Fruit fly (Drosophila melanogaster) S2 (cell line): ENCODE results near the gene CG34268.

ENCODE experiments used
- CG8478 ChIP-seq: fragments of >200 bp; optimal IDR thresholded peaks from 2 replicates; lab custom pipeline; 2018
- CTCF ChIP-seq, 2 experiments: fragments of >200 bp; optimal IDR thresholded peaks; 2 replicates each; lab custom pipeline; 2018

The CG34268 gene

dm6 chr3L:539383-540088, 38.8 kb downstream of the CG34268 start:
- TF ChIP-seq CTCF (optimal IDR thresholded peaks at IDR 0.05; lab: Kevin White, UChicago) (no peak), CG8478 (no peak)

dm6 chr3L:540089-540407, 39.3 kb downstream of the CG34268 start:
- TF ChIP-seq CTCF (optimal IDR thresholded peaks at IDR 0.05; lab: Kevin White, UChicago) (no peak), CG8478 (no peak)

DNA sequence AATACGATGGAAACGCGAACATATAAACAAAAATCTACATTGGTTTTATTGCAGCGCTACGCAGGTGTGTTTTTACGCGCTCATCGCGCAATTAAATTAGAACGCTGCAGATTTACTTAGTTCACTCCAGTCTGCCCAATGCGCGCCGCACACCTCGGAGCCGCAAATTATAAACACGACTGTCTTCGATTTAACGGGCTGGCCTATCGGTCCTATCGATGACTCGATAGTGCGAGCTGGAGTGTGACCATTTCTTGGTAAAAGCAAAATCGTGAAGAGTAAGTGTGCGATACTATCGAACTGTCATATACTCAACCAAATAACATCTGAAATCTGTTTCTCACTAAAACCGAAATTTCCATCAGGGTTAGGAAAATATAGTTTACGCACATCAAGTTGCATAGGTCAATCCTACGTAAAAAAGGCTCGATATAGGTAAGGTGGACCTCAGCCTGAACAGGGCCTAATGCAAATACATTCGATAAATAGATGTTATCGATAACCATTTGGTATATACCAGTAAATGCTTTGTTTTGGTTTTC, 39.7 kb downstream of the CG34268 start, which contains the start of the genes klar and BORCS6:
Gene klar, minus strand, starts transcription at position 183 of the 542 bp plus-strand sequence.
Gene BORCS6, plus strand, starts transcription at position 420 of the 542 bp plus-strand sequence.
- peak; percentile 20 to 55 for TF ChIP-seq CTCF (optimal IDR thresholded peaks at IDR 0.05; lab: Kevin White, UChicago)
- TF ChIP-seq CG8478: no peak

dm6 chr3L:542863-543635, 42.3 kb downstream of the CG34268 start, which contains the start of the genes Cypl and Hipk:
TSS of gene Cypl (minus strand) at chr3L:542931.
TSS of gene Hipk (plus strand) at chr3L:543060.
- TF ChIP-seq CG8478 (no peak), CTCF (optimal IDR thresholded peaks at IDR 0.05; lab: Kevin White, UChicago) (peak in 1 of 2 experiments; percentile 5)

DNA sequence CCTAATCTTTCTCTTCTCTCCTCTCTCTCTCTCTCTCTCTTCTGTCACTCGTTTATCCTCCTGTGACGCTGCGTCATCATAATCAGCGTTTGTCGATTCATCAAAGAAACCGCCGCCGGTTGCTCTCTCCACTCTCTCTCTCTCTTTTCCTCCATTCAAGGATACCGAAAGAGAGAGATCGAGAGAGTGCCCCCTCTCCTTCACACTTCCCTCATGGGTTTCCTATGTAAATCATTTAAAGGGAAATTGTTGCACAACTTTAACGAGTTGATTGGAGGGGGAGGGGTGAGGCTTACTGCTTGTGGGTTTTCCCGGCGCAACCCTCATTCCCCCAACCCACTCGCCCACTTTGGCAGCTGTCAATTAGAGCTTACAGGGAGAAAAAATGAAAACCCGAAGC, 43.4 kb downstream of the CG34268 start:
- TF ChIP-seq CTCF (optimal IDR thresholded peaks at IDR 0.05; lab: Kevin White, UChicago) (no peak), CG8478 (peak; percentile 28)

DNA sequence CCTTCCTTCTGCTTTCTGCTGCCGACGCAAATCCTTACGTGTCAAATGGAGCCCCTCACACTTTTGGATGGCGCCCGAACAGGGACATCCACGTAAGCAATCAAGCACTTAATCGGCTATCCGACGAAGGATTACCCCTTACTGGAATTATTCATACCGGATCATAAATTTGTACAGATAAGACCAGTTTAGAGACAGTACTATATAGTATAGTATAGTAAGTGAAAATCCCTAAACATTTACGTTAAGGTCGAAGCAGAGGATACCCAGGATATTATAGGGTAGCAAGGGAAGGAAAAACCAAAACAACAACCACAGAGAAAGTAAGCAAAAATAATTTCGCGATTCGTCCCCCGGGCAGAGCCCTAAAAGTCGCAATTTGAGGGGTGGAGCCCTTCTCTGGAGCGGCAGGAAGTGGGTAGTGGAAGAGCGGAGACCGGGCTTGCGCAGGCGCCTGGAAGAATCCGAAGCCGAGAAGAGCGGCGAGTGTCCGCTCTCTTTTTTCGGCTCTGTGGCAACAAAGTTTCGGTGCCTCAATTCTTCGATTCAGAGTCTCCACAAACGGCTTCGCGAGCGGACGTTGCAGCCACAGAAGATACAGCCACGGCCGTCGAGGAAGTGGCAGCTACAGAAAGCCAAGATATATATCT, 44.9 kb downstream of the CG34268 start:
- no peak for TF ChIP-seq CTCF (optimal IDR thresholded peaks at IDR 0.05; lab: Kevin White, UChicago)
- TF ChIP-seq CG8478: no peak

DNA sequence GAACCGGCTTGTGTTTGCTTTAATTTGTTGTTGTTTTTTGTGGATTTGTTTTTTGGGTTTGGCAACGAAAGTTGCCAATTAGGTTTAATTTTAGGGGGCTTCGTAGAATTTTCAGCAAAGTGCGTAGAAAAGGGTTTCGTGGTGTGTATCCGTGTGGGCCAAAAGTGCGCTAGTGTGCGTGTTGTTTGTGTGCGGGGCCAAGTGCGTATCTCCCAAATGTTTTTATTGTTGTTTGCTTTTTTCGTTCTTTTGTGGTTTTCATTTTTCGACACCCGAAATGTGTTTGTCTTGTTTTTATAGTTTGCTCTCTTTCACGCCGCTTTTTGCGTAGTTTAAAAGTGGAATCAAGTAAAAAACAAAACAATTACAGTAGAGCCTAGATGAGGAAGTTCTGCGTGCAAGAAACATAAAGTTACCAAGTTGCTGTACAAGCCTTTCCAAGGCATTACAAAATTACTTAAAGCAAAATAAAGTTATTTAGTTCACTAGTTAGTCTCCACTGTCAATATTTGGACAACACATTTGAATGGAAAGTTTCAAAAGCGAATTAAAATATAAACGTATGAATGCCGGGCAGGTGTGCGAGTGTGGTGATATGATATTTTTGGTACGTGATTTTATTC, 46.2 kb downstream of the CG34268 start:
- no peak for TF ChIP-seq CTCF (optimal IDR thresholded peaks at IDR 0.05; lab: Kevin White, UChicago)
- no peak for TF ChIP-seq CG8478

- TF ChIP-seq CG8478: peak; percentile 48
- no peak for TF ChIP-seq CTCF (optimal IDR thresholded peaks at IDR 0.05; lab: Kevin White, UChicago)
Observed at dm6 chr3L:548304-549198, 47.8 kb downstream of the CG34268 start.

dm6 chr3L:550082-550827, 49.5 kb downstream of the CG34268 start:
- TF ChIP-seq CTCF (optimal IDR thresholded peaks at IDR 0.05; lab: Kevin White, UChicago): no peak
- no peak for TF ChIP-seq CG8478

DNA sequence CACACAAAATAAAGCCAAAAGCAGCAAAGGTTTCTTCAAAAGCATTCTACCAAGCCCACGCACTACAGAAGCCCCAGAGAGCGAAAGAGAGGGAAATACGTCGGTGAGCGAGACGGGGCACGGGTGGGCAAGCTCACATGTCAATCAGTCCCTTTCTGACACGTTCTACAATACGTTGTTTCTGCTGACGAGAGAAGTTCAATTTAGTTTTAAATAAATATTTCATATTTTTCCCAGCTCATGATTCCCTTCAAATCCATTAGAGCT, 50.0 kb downstream of the CG34268 start:
- TF ChIP-seq CTCF (optimal IDR thresholded peaks at IDR 0.05; lab: Kevin White, UChicago): no peak
- TF ChIP-seq CG8478: no peak
